Worm (Caenorhabditis elegans) whole organism, mixed stage, embryonic: ENCODE results near the gene srv-8.

Source experiments
- cnd-1 ChIP-seq: fragments of 200-800 bp; sonication (Bioruptor generic); optimal IDR thresholded peaks from 2 replicates; lab custom pipeline; 2018; ENCODE audit warnings: mild to moderate bottlenecking, missing genetic modification characterization, missing compliant biosample characterization
- nhr-12 ChIP-seq: fragments of 150-350 bp; optimal IDR thresholded peaks from 2 replicates; lab custom pipeline; 2014; ENCODE audit warnings: missing biosample characterization, missing genetic modification characterization
- nhr-237 ChIP-seq: fragments of 150-350 bp; optimal IDR thresholded peaks from 2 replicates; lab custom pipeline; 2014; ENCODE audit warnings: missing biosample characterization, missing genetic modification characterization
- ztf-11 ChIP-seq: fragments of 150-350 bp; optimal IDR thresholded peaks from 2 replicates; lab custom pipeline; 2014; ENCODE audit warnings: missing biosample characterization, missing genetic modification characterization

- TF ChIP-seq nhr-237 (no peak), nhr-12 (tag; lab: Kevin White, UChicago) (no peak), ztf-11 (tag; lab: Kevin White, UChicago) (no peak), cnd-1 (tag; lab: Kevin White, UChicago) (no peak)
Measured at ce11 chrV:13409089-13409488, 11.5 kb downstream of the srv-8 start.
